Fruit fly (Drosophila melanogaster) whole organism, prepupa: ENCODE results near the gene Ahcy.

Source experiments
- CG6792 ChIP-seq: fragments of 200-800 bp; sonication (Bioruptor generic); optimal IDR thresholded peaks from 3 replicates; lab custom pipeline; 2016; ENCODE audit warnings: missing biosample characterization, missing genetic modification characterization
- OdsH ChIP-seq: fragments of 200-800 bp; sonication (Bioruptor generic); optimal IDR thresholded peaks from 3 replicates; lab custom pipeline; 2016; ENCODE audit warnings: missing biosample characterization, missing genetic modification characterization
- fkh ChIP-seq: fragments of 200-800 bp; sonication (Bioruptor generic); optimal IDR thresholded peaks from 3 replicates; lab custom pipeline; 2017; ENCODE audit warnings: missing biosample characterization, mild to moderate bottlenecking, missing genetic modification characterization, moderate library complexity
- svp ChIP-seq: fragments of 200-800 bp; sonication (Bioruptor generic); peaks from one replicate; lab custom pipeline; 2016; ENCODE audit warnings: missing biosample characterization, missing genetic modification characterization
- vri ChIP-seq: fragments of 200-800 bp; sonication (Bioruptor generic); optimal IDR thresholded peaks from 3 replicates; lab custom pipeline; 2016; ENCODE audit warnings: missing biosample characterization, mild to moderate bottlenecking, missing genetic modification characterization

Gene Ahcy

DNA sequence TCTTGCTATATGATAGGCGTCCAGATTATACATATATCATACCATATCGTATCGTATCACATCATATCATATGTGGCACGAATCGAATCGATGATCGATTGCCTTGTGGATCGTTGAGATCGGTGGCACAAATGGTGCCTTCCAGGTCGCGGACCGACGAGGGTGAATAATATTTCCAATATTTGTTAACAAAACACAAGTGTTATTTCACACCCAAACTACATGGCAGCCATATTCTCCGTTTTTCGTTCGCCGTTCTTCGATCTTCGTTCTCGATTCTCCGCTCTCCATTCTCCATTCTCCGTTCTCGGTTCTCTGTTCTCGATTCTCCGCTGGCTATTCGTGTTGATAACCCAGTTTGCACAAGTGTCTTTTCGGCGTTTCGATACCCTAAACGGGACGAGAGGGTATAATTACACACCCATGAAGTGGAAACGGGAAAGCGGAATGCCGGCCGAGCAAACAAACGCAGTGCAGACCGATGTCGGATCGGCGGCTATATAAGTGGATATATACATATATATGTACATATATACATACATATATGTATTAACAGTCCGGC, 51.7 kb downstream of the Ahcy start:
- TF ChIP-seq fkh (peak; percentile 49), vri (peak; percentile 49), svp (GFP tag; lab: Kevin White, UChicago) (peak; percentile 76), CG6792 (GFP tag; lab: Kevin White, UChicago) (no peak), OdsH (GFP tag; lab: Kevin White, UChicago) (no peak)
